Worm (Caenorhabditis elegans) whole organism, L4 larva: ENCODE measurements around the gene fbxa-197.

ENCODE experiments used
- ZK546.5 ChIP-seq, 2 experiments: sonication (generic microtip); optimal IDR thresholded peaks; 2 replicates each; lab custom pipeline; 2017; ENCODE audit warnings: missing biosample characterization in 2 of 2, missing genetic modification characterization in 2 of 2
- aly-2 ChIP-seq: sonication (generic microtip); optimal IDR thresholded peaks from 2 replicates; lab custom pipeline; 2018; ENCODE audit warnings: missing biosample characterization, missing genetic modification characterization
- ceh-28 ChIP-seq: fragments of 150-350 bp; optimal IDR thresholded peaks from 2 replicates; lab custom pipeline; 2014; ENCODE audit warnings: missing biosample characterization, missing genetic modification reagents, missing genetic modification characterization
- fos-1 ChIP-seq: fragments of 150-350 bp; optimal IDR thresholded peaks from 2 replicates; lab custom pipeline; 2014; ENCODE audit warnings: missing biosample characterization, missing genetic modification characterization
- mdl-1 ChIP-seq, 2 experiments: fragments of 150-350 bp in 1 of 2; sonication (generic microtip) in 1 of 2; optimal IDR thresholded peaks; 2 replicates each; lab custom pipeline; 2014 to 2017; ENCODE audit warnings: missing biosample characterization in 2 of 2, missing genetic modification characterization in 2 of 2
- mep-1 ChIP-seq: fragments of 150-350 bp; sonication (generic microtip); optimal IDR thresholded peaks from 3 replicates; lab custom pipeline; 2014; ENCODE audit warnings: missing biosample characterization, missing genetic modification characterization
- nhr-11 ChIP-seq: fragments of 150-350 bp; optimal IDR thresholded peaks from 2 replicates; lab custom pipeline; 2014; ENCODE audit warnings: missing biosample characterization, missing genetic modification characterization
- nhr-25 ChIP-seq: sonication (generic microtip); optimal IDR thresholded peaks from 2 replicates; lab custom pipeline; 2017; ENCODE audit warnings: missing genetic modification characterization, mild to moderate bottlenecking, missing compliant biosample characterization, antibody characterized with exemption, moderate library complexity, borderline replicate concordance; ENCODE audit not compliant: insufficient read depth
- nhr-77 ChIP-seq: fragments of 150-350 bp; optimal IDR thresholded peaks from 2 replicates; lab custom pipeline; 2014; ENCODE audit warnings: missing biosample characterization, missing genetic modification characterization
- saeg-2 ChIP-seq: fragments of 200-800 bp; sonication (Bioruptor generic); IDR thresholded peaks from 2 replicates; pipeline ENCODE4 v1.3.6; 2022; ENCODE audit warnings: missing genetic modification reagents, missing genetic modification characterization, missing compliant biosample characterization
- snpc-4 ChIP-seq: fragments of 150-350 bp; optimal IDR thresholded peaks from 2 replicates; lab custom pipeline; 2014; ENCODE audit warnings: missing biosample characterization, missing genetic modification characterization
- unc-39 ChIP-seq: sonication (generic microtip); optimal IDR thresholded peaks from 2 replicates; lab custom pipeline; 2017; ENCODE audit warnings: missing biosample characterization, missing genetic modification characterization
- zag-1 ChIP-seq: fragments of 150-350 bp; optimal IDR thresholded peaks from 2 replicates; lab custom pipeline; 2014; ENCODE audit warnings: missing biosample characterization, missing genetic modification characterization

DNA sequence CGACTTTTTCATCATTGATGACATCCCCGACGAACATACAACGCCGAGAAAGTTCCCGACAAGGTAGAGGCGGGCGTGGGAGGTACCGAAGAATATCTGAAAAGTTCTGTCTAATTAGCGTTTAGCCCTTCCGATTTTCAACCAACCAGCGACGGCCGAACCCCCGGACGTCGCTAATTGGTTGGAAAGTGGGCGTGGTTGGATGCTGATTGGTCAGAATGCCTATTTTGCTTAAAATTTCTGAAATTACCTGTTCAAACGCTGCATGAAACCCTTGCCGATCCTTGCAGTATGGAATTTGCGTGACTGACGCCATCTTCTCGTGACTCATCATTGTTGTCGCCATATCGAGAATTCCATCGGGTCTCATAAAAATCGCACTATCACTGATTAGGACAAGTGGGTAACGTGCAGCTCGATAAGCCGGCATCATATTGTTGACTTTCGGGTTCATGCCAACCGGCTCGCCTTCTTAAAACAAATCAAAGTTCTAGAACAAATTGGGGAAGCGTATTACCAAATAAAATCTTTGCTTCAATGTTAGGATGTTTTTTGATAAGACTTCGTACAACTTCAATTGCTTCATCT lies 20.3 kb downstream of the fbxa-197 start:
- TF ChIP-seq mep-1 (tag; lab: Kevin White, UChicago) = no peak
- TF ChIP-seq unc-39 (tag; lab: Kevin White, UChicago) = no peak
- no peak for TF ChIP-seq ceh-28
- TF ChIP-seq nhr-11 (tag; lab: Kevin White, UChicago) = no peak
- TF ChIP-seq mdl-1 (tag; optimal IDR thresholded peaks at IDR 0.05; lab: Kevin White, UChicago) = peak in 1 of 2 experiments; percentile 29
- no peak for TF ChIP-seq ZK546.5 (tag; optimal IDR thresholded peaks at IDR 0.05; lab: Kevin White, UChicago)
- TF ChIP-seq snpc-4 (tag; lab: Kevin White, UChicago) = no peak
- TF ChIP-seq zag-1 (tag; lab: Kevin White, UChicago) = no peak
- peak; percentile 32 for TF ChIP-seq nhr-77 (tag; lab: Kevin White, UChicago)
- TF ChIP-seq aly-2 = no peak
- no peak for TF ChIP-seq saeg-2 (GFP tag; lab: Robert Waterston, UW)
- no peak for TF ChIP-seq nhr-25 (tag; lab: Kevin White, UChicago)
- no peak for TF ChIP-seq fos-1 (tag; lab: Kevin White, UChicago)
